Worm (Caenorhabditis elegans) whole organism, mixed stage, embryonic: ENCODE measurements around the gene R07G3.7.

ENCODE experiments used
- bed-3 ChIP-seq: fragments of 200-800 bp; sonication (Bioruptor generic); optimal IDR thresholded peaks from 3 replicates; lab custom pipeline; 2018; ENCODE audit warnings: mild to moderate bottlenecking, missing genetic modification characterization, moderate library complexity, missing compliant biosample characterization
- blmp-1 ChIP-seq: fragments of 150-350 bp; optimal IDR thresholded peaks from 2 replicates; lab custom pipeline; 2014; ENCODE audit warnings: missing biosample characterization, missing genetic modification characterization
- ceh-39 ChIP-seq: fragments of 150-350 bp; optimal IDR thresholded peaks from 2 replicates; lab custom pipeline; 2014; ENCODE audit warnings: missing biosample characterization, missing genetic modification characterization
- ceh-43 ChIP-seq: fragments of 200-800 bp; sonication (Bioruptor generic); optimal IDR thresholded peaks from 2 replicates; lab custom pipeline; 2018; ENCODE audit warnings: mild to moderate bottlenecking, missing genetic modification characterization, moderate library complexity, missing compliant biosample characterization
- ceh-83 ChIP-seq: fragments of 200-800 bp; sonication (Bioruptor generic); optimal IDR thresholded peaks from 2 replicates; lab custom pipeline; 2018; ENCODE audit warnings: mild to moderate bottlenecking, missing genetic modification characterization, missing compliant biosample characterization
- ces-1 ChIP-seq: fragments of 150-350 bp; optimal IDR thresholded peaks from 2 replicates; lab custom pipeline; 2014; ENCODE audit warnings: missing biosample characterization, missing genetic modification reagents, missing genetic modification characterization
- drap-1 ChIP-seq: fragments of 200-800 bp; sonication (Bioruptor generic); optimal IDR thresholded peaks from 3 replicates; lab custom pipeline; 2018; ENCODE audit warnings: mild to moderate bottlenecking, missing genetic modification characterization, missing compliant biosample characterization
- elt-1 ChIP-seq: sonication (generic microtip); optimal IDR thresholded peaks from 2 replicates; lab custom pipeline; 2017; ENCODE audit warnings: missing genetic modification characterization, mild to moderate bottlenecking, missing compliant biosample characterization, antibody characterized with exemption, moderate library complexity, borderline replicate concordance; ENCODE audit not compliant: insufficient read depth
- elt-3 ChIP-seq: fragments of 150-350 bp; optimal IDR thresholded peaks from 2 replicates; lab custom pipeline; 2014; ENCODE audit warnings: missing biosample characterization, missing genetic modification characterization
- flh-1 ChIP-seq: fragments of 200-800 bp; sonication (Bioruptor generic); optimal IDR thresholded peaks from 2 replicates; lab custom pipeline; 2018; ENCODE audit warnings: mild to moderate bottlenecking, missing genetic modification characterization, moderate library complexity, missing compliant biosample characterization
- ham-2 ChIP-seq: fragments of 200-800 bp; sonication (Bioruptor generic); optimal IDR thresholded peaks from 2 replicates; lab custom pipeline; 2018; ENCODE audit warnings: mild to moderate bottlenecking, missing genetic modification characterization, missing compliant biosample characterization
- hlh-1 ChIP-seq: fragments of 150-350 bp; optimal IDR thresholded peaks from 2 replicates; lab custom pipeline; 2014; ENCODE audit warnings: missing biosample characterization, missing genetic modification reagents, missing genetic modification characterization
- lsy-2 ChIP-seq: fragments of 150-350 bp; optimal IDR thresholded peaks from 2 replicates; lab custom pipeline; 2014; ENCODE audit warnings: missing biosample characterization, missing genetic modification characterization
- mep-1 ChIP-seq: fragments of 150-350 bp; optimal IDR thresholded peaks from 2 replicates; lab custom pipeline; 2017; ENCODE audit warnings: missing biosample characterization, missing genetic modification reagents, missing genetic modification characterization, inconsistent platforms
- mls-2 ChIP-seq: sonication (generic microtip); optimal IDR thresholded peaks from 2 replicates; lab custom pipeline; 2016; ENCODE audit warnings: mild to moderate bottlenecking, missing genetic modification characterization, moderate library complexity, missing compliant biosample characterization
- nhr-12 ChIP-seq: fragments of 150-350 bp; optimal IDR thresholded peaks from 2 replicates; lab custom pipeline; 2014; ENCODE audit warnings: missing biosample characterization, missing genetic modification characterization
- nhr-2 ChIP-seq: fragments of 150-350 bp; optimal IDR thresholded peaks from 2 replicates; lab custom pipeline; 2014; ENCODE audit warnings: missing biosample characterization, missing genetic modification characterization
- nhr-237 ChIP-seq: fragments of 150-350 bp; optimal IDR thresholded peaks from 2 replicates; lab custom pipeline; 2014; ENCODE audit warnings: missing biosample characterization, missing genetic modification characterization
- nhr-28 ChIP-seq: fragments of 150-350 bp; optimal IDR thresholded peaks from 2 replicates; lab custom pipeline; 2014; ENCODE audit warnings: missing biosample characterization, missing genetic modification characterization
- pha-4 ChIP-seq: fragments of 150-350 bp; optimal IDR thresholded peaks from 2 replicates; lab custom pipeline; 2018; ENCODE audit warnings: missing biosample characterization, missing genetic modification reagents, missing genetic modification characterization
- sem-2 ChIP-seq: fragments of 200-800 bp; sonication (Bioruptor generic); optimal IDR thresholded peaks from 2 replicates; lab custom pipeline; 2018; ENCODE audit warnings: mild to moderate bottlenecking, missing genetic modification characterization, missing compliant biosample characterization
- snpc-4 ChIP-seq: fragments of 150-350 bp; optimal IDR thresholded peaks from 2 replicates; lab custom pipeline; 2014; ENCODE audit warnings: missing biosample characterization, missing genetic modification characterization
- sptf-1 ChIP-seq: sonication (generic microtip); optimal IDR thresholded peaks from 2 replicates; lab custom pipeline; 2017; ENCODE audit warnings: mild to moderate bottlenecking, missing genetic modification characterization, moderate library complexity, missing compliant biosample characterization
- tbx-8 ChIP-seq: fragments of 200-800 bp; sonication (Bioruptor generic); optimal IDR thresholded peaks from 2 replicates; lab custom pipeline; 2018; ENCODE audit warnings: mild to moderate bottlenecking, missing genetic modification characterization, moderate library complexity, missing compliant biosample characterization
- unc-120 ChIP-seq: sonication (generic microtip); optimal IDR thresholded peaks from 2 replicates; lab custom pipeline; 2017; ENCODE audit warnings: missing genetic modification characterization, missing compliant biosample characterization; ENCODE audit not compliant: poor library complexity, severe bottlenecking
- unc-62 ChIP-seq: fragments of 150-350 bp; optimal IDR thresholded peaks from 2 replicates; lab custom pipeline; 2014; ENCODE audit warnings: missing biosample characterization, missing genetic modification reagents, missing genetic modification characterization
- zip-8 ChIP-seq: fragments of 150-350 bp; optimal IDR thresholded peaks from 2 replicates; lab custom pipeline; 2014; ENCODE audit warnings: missing biosample characterization, missing genetic modification characterization

R07G3.7 gene

DNA sequence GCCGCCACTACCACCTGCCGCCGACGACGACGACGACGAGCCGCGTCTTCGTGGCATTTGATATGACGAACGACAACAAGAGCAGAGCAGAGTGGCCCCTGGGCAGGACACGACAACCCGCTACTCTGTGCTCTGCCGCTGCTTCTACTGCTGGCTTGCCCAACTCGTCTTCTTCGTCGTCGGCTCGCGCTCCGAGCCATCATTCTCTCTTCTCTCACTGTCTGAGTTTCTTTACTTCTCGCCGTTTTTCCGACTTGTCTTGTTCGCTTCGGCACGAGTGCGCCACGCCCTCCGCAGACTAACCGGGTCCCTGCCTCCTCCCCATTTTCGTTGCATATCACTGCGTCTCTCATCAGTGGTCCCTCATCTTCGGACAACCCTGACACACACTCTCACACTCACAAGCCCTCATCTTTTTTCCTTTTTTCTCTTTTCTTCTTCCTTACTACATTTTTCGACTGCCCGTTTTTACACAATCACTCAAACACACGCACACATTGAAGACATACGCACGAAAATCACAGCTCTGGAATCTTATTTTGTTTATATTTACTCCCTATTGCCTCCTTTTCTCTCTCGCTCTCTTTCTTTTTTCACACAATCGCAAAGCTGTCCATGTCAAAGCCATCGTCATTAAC is 28.6 kb upstream of the R07G3.7 start:
- no peak for TF ChIP-seq blmp-1 (tag; lab: Kevin White, UChicago)
- no peak for TF ChIP-seq flh-1 (GFP tag; lab: Kevin White, UChicago)
- TF ChIP-seq ces-1 (GFP tag; lab: Kevin White, UChicago) = peak; percentile 80
- no peak for TF ChIP-seq nhr-2 (tag; lab: Kevin White, UChicago)
- TF ChIP-seq sptf-1 (tag; lab: Kevin White, UChicago) = peak; percentile 34
- TF ChIP-seq mls-2 (tag; lab: Kevin White, UChicago) = peak; percentile 9
- TF ChIP-seq ceh-39 (tag; lab: Kevin White, UChicago) = no peak
- peak; percentile 77 for TF ChIP-seq unc-62 (GFP tag; lab: Kevin White, UChicago)
- no peak for TF ChIP-seq elt-1
- TF ChIP-seq unc-120 = peak; percentile 91

DNA sequence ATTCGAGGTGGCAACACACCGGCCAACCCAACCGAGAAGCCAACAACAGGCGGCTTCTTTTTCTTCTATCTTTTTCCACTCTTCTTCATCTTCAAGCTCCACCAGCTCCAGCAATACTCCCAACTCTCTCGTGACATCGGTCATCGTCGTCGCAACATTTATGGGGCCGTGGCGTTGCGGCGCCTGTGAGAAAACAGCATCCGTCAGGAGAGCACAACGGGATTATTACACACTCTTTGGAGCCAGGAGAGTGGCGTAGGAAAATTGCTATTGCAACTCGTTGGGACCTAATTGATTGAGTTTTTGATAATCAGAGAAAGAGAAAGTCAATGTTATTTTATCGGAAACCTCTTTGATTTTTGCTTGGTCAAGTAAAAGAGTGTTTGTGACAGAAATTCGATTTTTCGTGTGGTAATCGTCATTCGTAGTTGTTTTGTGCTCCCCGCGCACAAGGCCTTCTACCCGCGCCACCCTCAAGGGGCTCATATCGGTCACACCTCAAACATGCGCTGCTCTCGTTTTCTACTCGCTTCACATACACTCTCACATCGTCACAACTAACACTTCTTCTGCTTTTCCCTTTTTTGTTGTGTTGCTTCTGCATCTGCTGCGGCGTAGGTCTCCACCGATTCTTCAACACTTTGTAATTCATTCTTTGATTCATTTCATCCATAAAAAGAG is 26.8 kb upstream of the R07G3.7 start:
- TF ChIP-seq unc-120 (peak; percentile 57), ces-1 (GFP tag; lab: Kevin White, UChicago) (peak; percentile 7), hlh-1 (peak; percentile 63), mep-1 (tag; lab: Kevin White, UChicago) (no peak), ham-2 (GFP tag; lab: Kevin White, UChicago) (no peak), sem-2 (GFP tag; lab: Kevin White, UChicago) (no peak), nhr-28 (no peak)

DNA sequence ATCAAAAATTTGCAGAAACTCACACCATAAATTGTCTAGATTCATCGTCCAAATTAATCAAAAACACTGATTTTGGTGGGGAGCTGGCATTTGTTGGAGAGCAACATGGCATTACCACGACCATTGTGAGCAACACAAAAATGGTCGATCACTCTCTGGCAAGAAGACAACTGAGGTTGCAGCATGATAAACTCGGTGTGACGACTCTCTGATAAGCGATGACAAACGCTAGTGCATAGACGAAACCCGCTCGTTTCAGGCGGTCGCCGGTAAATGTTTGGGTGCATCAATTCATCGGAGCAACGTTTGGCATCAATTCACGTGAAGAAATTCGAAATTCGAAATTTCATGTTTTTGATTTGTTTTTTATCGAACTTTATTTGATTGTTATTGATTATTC is 25.5 kb upstream of the R07G3.7 start:
- TF ChIP-seq ces-1 (GFP tag; lab: Kevin White, UChicago) = no peak
- no peak for TF ChIP-seq ham-2 (GFP tag; lab: Kevin White, UChicago)
- TF ChIP-seq ceh-83 (GFP tag; lab: Kevin White, UChicago) = no peak
- TF ChIP-seq nhr-28 = no peak
- no peak for TF ChIP-seq nhr-12 (tag; lab: Kevin White, UChicago)
- no peak for TF ChIP-seq sptf-1 (tag; lab: Kevin White, UChicago)

DNA sequence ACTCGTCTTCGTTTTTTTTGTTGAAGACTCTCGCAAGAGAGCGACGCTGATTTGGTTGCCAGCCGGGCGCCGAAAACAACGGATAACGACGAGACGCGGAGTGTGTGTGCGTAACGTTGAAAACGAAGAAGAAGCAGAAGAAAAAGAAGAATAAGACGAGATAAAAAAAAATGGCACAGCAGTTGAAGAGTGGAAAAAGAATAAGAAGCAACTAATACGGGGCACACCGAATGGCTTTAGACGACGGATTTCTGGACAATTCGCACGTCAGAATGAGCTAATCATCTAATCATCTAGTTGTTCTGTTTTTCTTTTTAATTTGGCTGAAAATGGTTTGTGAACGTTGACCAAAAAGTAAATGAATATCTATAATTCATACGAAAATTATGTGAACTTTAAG is 23.4 kb upstream of the R07G3.7 start:
- no peak for TF ChIP-seq hlh-1
- TF ChIP-seq nhr-237 = no peak
- no peak for TF ChIP-seq mep-1 (tag; lab: Kevin White, UChicago)
- no peak for TF ChIP-seq nhr-12 (tag; lab: Kevin White, UChicago)
- no peak for TF ChIP-seq bed-3 (GFP tag; lab: Kevin White, UChicago)
- TF ChIP-seq ceh-39 (tag; lab: Kevin White, UChicago) = no peak
- no peak for TF ChIP-seq ceh-43 (GFP tag; lab: Kevin White, UChicago)
- no peak for TF ChIP-seq tbx-8 (GFP tag; lab: Kevin White, UChicago)
- TF ChIP-seq unc-120 = no peak
- TF ChIP-seq lsy-2 (tag; lab: Kevin White, UChicago) = no peak
- no peak for TF ChIP-seq snpc-4 (tag; lab: Kevin White, UChicago)
- TF ChIP-seq sptf-1 (tag; lab: Kevin White, UChicago) = no peak
- no peak for TF ChIP-seq sem-2 (GFP tag; lab: Kevin White, UChicago)
- no peak for TF ChIP-seq zip-8
- no peak for TF ChIP-seq unc-62 (GFP tag; lab: Kevin White, UChicago)

DNA sequence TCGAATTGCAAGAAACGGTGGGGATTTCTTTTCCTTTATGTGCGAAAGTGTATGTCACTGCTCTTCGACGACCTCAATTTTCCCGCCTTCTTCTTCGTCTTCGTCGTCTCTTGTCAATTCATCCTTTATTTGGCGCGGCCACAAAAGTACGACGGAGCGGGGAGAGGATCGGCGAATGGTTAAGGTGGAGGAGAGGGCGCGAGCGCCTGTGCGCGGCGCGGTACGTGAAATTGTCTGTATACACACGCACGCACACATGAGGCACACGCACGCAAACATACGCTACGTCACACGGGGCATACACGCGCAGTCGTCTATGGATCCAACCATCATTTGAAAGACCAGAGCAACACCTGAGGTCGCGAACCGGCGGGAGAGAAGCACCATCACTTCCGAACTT is 21.8 kb upstream of the R07G3.7 start:
- no peak for TF ChIP-seq ham-2 (GFP tag; lab: Kevin White, UChicago)
- TF ChIP-seq pha-4 (tag; lab: Kevin White, UChicago) = no peak
- no peak for TF ChIP-seq drap-1 (GFP tag; lab: Kevin White, UChicago)
- no peak for TF ChIP-seq nhr-28
- no peak for TF ChIP-seq nhr-2 (tag; lab: Kevin White, UChicago)
- TF ChIP-seq ces-1 (GFP tag; lab: Kevin White, UChicago) = no peak
- no peak for TF ChIP-seq blmp-1 (tag; lab: Kevin White, UChicago)

DNA sequence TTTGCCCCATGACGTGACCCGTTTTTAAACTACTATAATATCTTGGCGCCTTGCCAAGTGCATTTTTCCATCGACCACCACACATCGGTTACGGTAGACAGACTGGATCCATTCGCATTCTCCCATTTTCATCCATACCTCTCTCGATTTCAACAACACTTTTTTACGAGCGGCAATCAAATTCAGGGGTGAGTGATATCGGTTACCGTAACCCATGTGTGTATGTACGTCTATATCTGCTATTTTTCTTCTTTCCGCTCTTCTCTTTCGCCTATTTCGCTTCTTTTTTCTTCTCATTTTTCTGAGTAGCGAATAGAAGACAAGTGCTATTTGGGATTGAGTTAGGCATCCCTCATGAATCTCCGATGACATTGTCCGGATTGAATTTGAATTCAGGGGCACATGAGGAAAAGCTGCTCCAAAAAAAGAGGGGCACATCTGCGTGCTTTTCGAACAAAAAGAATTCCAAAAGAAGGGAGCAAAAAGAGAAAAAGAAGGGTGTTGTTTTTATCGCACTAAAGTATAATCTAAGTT is 18.2 kb upstream of the R07G3.7 start:
- TF ChIP-seq ces-1 (GFP tag; lab: Kevin White, UChicago) = peak; percentile 83
- no peak for TF ChIP-seq nhr-2 (tag; lab: Kevin White, UChicago)
- TF ChIP-seq elt-3 = no peak
- no peak for TF ChIP-seq nhr-12 (tag; lab: Kevin White, UChicago)
- TF ChIP-seq ceh-83 (GFP tag; lab: Kevin White, UChicago) = no peak
